Worm (Caenorhabditis elegans) whole organism, L3 larva: ENCODE results near the gene str-261.

ENCODE experiments used
- R02D3.7 ChIP-seq: fragments of 150-350 bp; optimal IDR thresholded peaks from 2 replicates; lab custom pipeline; 2014; ENCODE audit warnings: missing biosample characterization, missing genetic modification characterization
- aly-2 ChIP-seq: fragments of 150-350 bp; optimal IDR thresholded peaks from 2 replicates; lab custom pipeline; 2014; ENCODE audit warnings: missing biosample characterization, missing genetic modification characterization
- ceh-16 ChIP-seq: sonication (generic microtip); optimal IDR thresholded peaks from 2 replicates; lab custom pipeline; 2017; ENCODE audit warnings: missing biosample characterization, missing genetic modification characterization
- ceh-28 ChIP-seq: fragments of 150-350 bp; optimal IDR thresholded peaks from 2 replicates; lab custom pipeline; 2014; ENCODE audit warnings: missing biosample characterization, missing genetic modification reagents, missing genetic modification characterization
- ceh-9 ChIP-seq: sonication (generic microtip); optimal IDR thresholded peaks from 2 replicates; lab custom pipeline; 2018; ENCODE audit warnings: missing biosample characterization, missing genetic modification characterization
- egl-5 ChIP-seq: fragments of 150-350 bp; optimal IDR thresholded peaks from 2 replicates; lab custom pipeline; 2017; ENCODE audit warnings: missing biosample characterization, missing genetic modification reagents, missing genetic modification characterization, inconsistent platforms
- elt-1 ChIP-seq: fragments of 150-350 bp; optimal IDR thresholded peaks from 2 replicates; lab custom pipeline; 2014; ENCODE audit warnings: missing biosample characterization, missing genetic modification characterization
- elt-2 ChIP-seq: sonication (generic microtip); optimal IDR thresholded peaks from 2 replicates; lab custom pipeline; 2016; ENCODE audit warnings: missing genetic modification reagents, mild to moderate bottlenecking, missing genetic modification characterization, missing compliant biosample characterization
- eor-1 ChIP-seq, 2 experiments: fragments of 150-350 bp; optimal IDR thresholded peaks; 2 replicates each; lab custom pipeline; 2014 to 2018; ENCODE audit warnings: missing biosample characterization in 2 of 2, missing genetic modification characterization in 2 of 2
- fkh-2 ChIP-seq: fragments of 150-350 bp; optimal IDR thresholded peaks from 2 replicates; lab custom pipeline; 2014; ENCODE audit warnings: missing biosample characterization, missing genetic modification reagents, missing genetic modification characterization
- jun-1 ChIP-seq: fragments of 150-350 bp; optimal IDR thresholded peaks from 2 replicates; lab custom pipeline; 2014; ENCODE audit warnings: missing biosample characterization, missing genetic modification reagents, missing genetic modification characterization
- lin-39 ChIP-seq: fragments of 150-350 bp; optimal IDR thresholded peaks from 2 replicates; lab custom pipeline; 2018; ENCODE audit warnings: missing biosample characterization, missing genetic modification reagents, missing genetic modification characterization
- lsy-12 ChIP-seq: sonication (generic microtip); optimal IDR thresholded peaks from 2 replicates; lab custom pipeline; 2016; ENCODE audit warnings: mild to moderate bottlenecking, missing genetic modification characterization, missing compliant biosample characterization
- mdl-1 ChIP-seq: fragments of 150-350 bp; optimal IDR thresholded peaks from 2 replicates; lab custom pipeline; 2014; ENCODE audit warnings: missing biosample characterization, missing genetic modification characterization
- mml-1 ChIP-seq: fragments of 150-350 bp; sonication (generic microtip); optimal IDR thresholded peaks from 3 replicates; lab custom pipeline; 2014; ENCODE audit warnings: missing biosample characterization, missing genetic modification characterization
- nfya-1 ChIP-seq: sonication (generic microtip); optimal IDR thresholded peaks from 2 replicates; lab custom pipeline; 2017; ENCODE audit warnings: missing genetic modification characterization, mild to moderate bottlenecking, missing compliant biosample characterization, antibody characterized with exemption, moderate library complexity; ENCODE audit not compliant: insufficient read depth
- nhr-12 ChIP-seq: fragments of 150-350 bp; optimal IDR thresholded peaks from 2 replicates; lab custom pipeline; 2014; ENCODE audit warnings: missing biosample characterization, missing genetic modification characterization
- nhr-43 ChIP-seq: sonication (generic microtip); optimal IDR thresholded peaks from 2 replicates; lab custom pipeline; 2016; ENCODE audit warnings: mild to moderate bottlenecking, missing genetic modification characterization, missing compliant biosample characterization; ENCODE audit not compliant: poor library complexity, severe bottlenecking
- nhr-76 ChIP-seq: fragments of 150-350 bp; sonication (generic microtip); optimal IDR thresholded peaks from 5 replicates; lab custom pipeline; 2014; ENCODE audit warnings: missing biosample characterization, missing genetic modification characterization
- nhr-77 ChIP-seq: fragments of 150-350 bp; optimal IDR thresholded peaks from 2 replicates; lab custom pipeline; 2014; ENCODE audit warnings: missing biosample characterization, missing genetic modification characterization
- pha-4 ChIP-seq: fragments of 150-350 bp; optimal IDR thresholded peaks from 2 replicates; lab custom pipeline; 2014; ENCODE audit warnings: missing biosample characterization, missing genetic modification reagents, missing genetic modification characterization
- snpc-4 ChIP-seq: fragments of 150-350 bp; optimal IDR thresholded peaks from 2 replicates; lab custom pipeline; 2014; ENCODE audit warnings: missing biosample characterization, missing genetic modification characterization
- unc-62 ChIP-seq: fragments of 150-350 bp; sonication (generic microtip); optimal IDR thresholded peaks from 4 replicates; lab custom pipeline; 2014; ENCODE audit warnings: missing biosample characterization, missing genetic modification reagents, missing genetic modification characterization
- zag-1 ChIP-seq: fragments of 150-350 bp; optimal IDR thresholded peaks from 2 replicates; lab custom pipeline; 2014; ENCODE audit warnings: missing biosample characterization, missing genetic modification characterization
- ztf-11 ChIP-seq: fragments of 150-350 bp; optimal IDR thresholded peaks from 2 replicates; lab custom pipeline; 2014; ENCODE audit warnings: missing biosample characterization, missing genetic modification characterization

Gene str-261

ce11 chrIII:11068553-11068952, 5.8 kb upstream of the str-261 start, which contains the start of gene W09D6.1:
W09D6.1 (plus strand) TSS chrIII:11068853.
- no peak for TF ChIP-seq unc-62 (GFP tag; lab: Kevin White, UChicago)
- TF ChIP-seq ceh-28 (tag; lab: Kevin White, UChicago) = peak; percentile 9

ce11 chrIII:11069265-11069664, 5.0 kb upstream of the str-261 start:
- peak; percentile 87 for TF ChIP-seq ceh-28 (tag; lab: Kevin White, UChicago)
- TF ChIP-seq ceh-9 (tag; lab: Kevin White, UChicago) = no peak

- TF ChIP-seq ceh-16 (no peak), nhr-77 (tag; lab: Kevin White, UChicago) (no peak), ceh-28 (tag; lab: Kevin White, UChicago) (peak; percentile 88)
These were observed 4.1 kb upstream of the str-261 start for ce11 chrIII:11070210-11070609.

- TF ChIP-seq nfya-1 (no peak), pha-4 (tag; lab: Kevin White, UChicago) (no peak), ceh-28 (tag; lab: Kevin White, UChicago) (peak; percentile 65)
These were observed 2.4 kb downstream of the str-261 start for ce11 chrIII:11076743-11077142.

ce11 chrIII:11077404-11077803, 3.1 kb downstream of the str-261 start, which contains the start of gene str-246:
str-246 (plus strand) TSS chrIII:11077704.
- no peak for TF ChIP-seq unc-62 (GFP tag; lab: Kevin White, UChicago)
- no peak for TF ChIP-seq R02D3.7 (tag; lab: Kevin White, UChicago)
- TF ChIP-seq pha-4 (tag; lab: Kevin White, UChicago) = no peak
- TF ChIP-seq ceh-9 (tag; lab: Kevin White, UChicago) = no peak
- TF ChIP-seq lin-39 = no peak
- no peak for TF ChIP-seq ztf-11
- TF ChIP-seq zag-1 = no peak
- no peak for TF ChIP-seq fkh-2
- TF ChIP-seq jun-1 (tag; lab: Kevin White, UChicago) = no peak
- no peak for TF ChIP-seq ceh-16

ce11 chrIII:11079445-11079844, 5.1 kb downstream of the str-261 start, which contains the start of gene W09D6.4:
W09D6.4 (plus strand) TSS chrIII:11079745.
- TF ChIP-seq lin-39 (no peak), nhr-76 (tag; lab: Kevin White, UChicago) (no peak), lsy-12 (tag; lab: Kevin White, UChicago) (no peak), nhr-12 (tag; lab: Kevin White, UChicago) (no peak), ceh-9 (tag; lab: Kevin White, UChicago) (no peak), nhr-43 (tag; lab: Kevin White, UChicago) (no peak), ceh-28 (tag; lab: Kevin White, UChicago) (no peak), aly-2 (tag; lab: Kevin White, UChicago) (no peak), elt-1 (tag; lab: Kevin White, UChicago) (no peak)
- TF ChIP-seq, all 47 proteins: peak for 0

- TF ChIP-seq ceh-28 (tag; lab: Kevin White, UChicago) = peak; percentile 75
These were observed 5.6 kb downstream of the str-261 start for ce11 chrIII:11079884-11080283.

- no peak for TF ChIP-seq ceh-9 (tag; lab: Kevin White, UChicago)
- no peak for TF ChIP-seq mdl-1 (tag; lab: Kevin White, UChicago)
- no peak for TF ChIP-seq eor-1 (tag; optimal IDR thresholded peaks at IDR 0.05; lab: Kevin White, UChicago)
- peak; percentile 21 for TF ChIP-seq egl-5 (tag; lab: Kevin White, UChicago)
These were observed 8.3 kb downstream of the str-261 start for ce11 chrIII:11082604-11083003.

- TF ChIP-seq elt-2 (tag; lab: Kevin White, UChicago) (peak; percentile 19), mml-1 (no peak), nhr-77 (tag; lab: Kevin White, UChicago) (no peak), snpc-4 (peak; percentile 9)
These were observed 9.7 kb downstream of the str-261 start for ce11 chrIII:11083993-11084392.
